Worm (Caenorhabditis elegans): ENCODE results near the gene srlf-32.

srlf-32 gene

DNA sequence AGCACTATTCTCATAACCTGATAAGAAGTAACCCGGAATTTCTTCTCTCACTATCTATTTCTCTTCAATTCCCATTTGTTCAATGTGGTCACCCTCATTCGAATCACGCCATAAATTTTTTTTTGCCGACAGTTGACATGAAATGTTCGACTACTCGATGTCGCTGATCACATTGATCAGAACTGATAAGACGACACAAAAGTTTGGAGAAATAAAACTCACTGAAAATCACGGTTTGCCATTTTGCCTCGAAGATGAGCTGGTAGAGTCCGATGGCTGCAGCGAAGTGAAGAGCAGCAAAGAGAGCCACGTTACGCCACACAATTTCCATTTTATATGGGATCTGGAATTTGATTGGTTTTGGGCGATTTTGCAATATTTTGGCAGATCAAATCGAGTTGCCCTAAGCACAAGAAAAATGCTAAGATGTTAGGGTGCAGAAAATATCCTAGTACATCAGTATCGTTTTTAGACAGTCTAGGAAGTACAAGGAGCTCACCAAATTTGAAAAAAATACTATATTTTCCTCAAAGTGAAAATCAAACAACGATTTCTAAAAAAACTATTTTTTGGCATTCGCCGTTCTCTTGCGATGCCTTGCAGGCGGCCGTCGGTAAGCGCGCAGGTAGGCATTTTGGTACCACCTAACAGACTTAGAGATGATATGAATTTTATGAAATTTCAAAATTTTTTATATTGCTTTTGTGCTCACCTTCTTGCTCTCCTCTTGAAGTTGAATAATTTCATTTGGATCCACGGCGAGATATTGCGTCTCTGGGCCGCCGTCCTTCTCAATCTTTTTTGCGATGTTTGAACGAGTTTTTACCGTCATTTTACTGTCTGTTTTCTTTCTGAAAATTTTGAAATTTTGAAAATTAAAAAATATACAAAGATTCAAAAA is 10.7 kb upstream of the srlf-32 start, which contains the start of gene fat-6 (continued):
- TF ChIP-seq ceh-91 (GFP tag; IDR thresholded peaks at IDR 0.05) (no peak), ztf-3 (GFP tag; optimal IDR thresholded peaks at IDR 0.05) (no peak), rec-8 (tag; optimal IDR thresholded peaks at IDR 0.05) (no peak), lin-40 (tag; optimal IDR thresholded peaks at IDR 0.05) (no peak), F10E7.11 (tag; optimal IDR thresholded peaks at IDR 0.05) (no peak), F57C9.4 (tag; optimal IDR thresholded peaks at IDR 0.05) (no peak), fkh-3 (tag; optimal IDR thresholded peaks at IDR 0.05) (no peak), madf-3 (GFP tag; IDR thresholded peaks at IDR 0.05) (0 out of 2 replicates have a peak, but pooled peaks have one; percentile 65), madf-8 (GFP tag; conservative IDR thresholded peaks at IDR 0.05) (no peak), Y67H2A.10 (GFP tag; conservative IDR thresholded peaks at IDR 0.05) (no peak), nfya-2 (GFP tag; IDR thresholded peaks at IDR 0.05) (no peak), B0035.1 (tag; optimal IDR thresholded peaks at IDR 0.05) (no peak), ztf-28 (GFP tag; IDR thresholded peaks at IDR 0.05) (no peak), ceh-27 (GFP tag; optimal IDR thresholded peaks at IDR 0.05) (no peak), efl-1 (GFP tag; optimal IDR thresholded peaks at IDR 0.05) (no peak), unc-62 (GFP tag; optimal IDR thresholded peaks at IDR 0.05) (no peak), atf-7 (tag; optimal IDR thresholded peaks at IDR 0.05) (peak; percentile 8), F22D6.2 (tag; optimal IDR thresholded peaks at IDR 0.05) (no peak), mes-4 (tag; optimal IDR thresholded peaks at IDR 0.05) (no peak), F52B5.7 (tag; optimal IDR thresholded peaks at IDR 0.05) (no peak), akir-1 (GFP tag; optimal IDR thresholded peaks at IDR 0.05) (no peak), dpff-1 (tag; optimal IDR thresholded peaks at IDR 0.05) (no peak), F33H1.4 (GFP tag; IDR thresholded peaks at IDR 0.05) (peak; percentile 8; the same call in 1 of the 2 replicates), nhr-120 (GFP tag; IDR thresholded peaks at IDR 0.05) (no peak), ekl-4 (GFP tag; IDR thresholded peaks at IDR 0.05) (0 out of 2 replicates have a peak, but pooled peaks have one; percentile 30), ztf-26 (tag; optimal IDR thresholded peaks at IDR 0.05) (no peak), ztf-22 (GFP tag; optimal IDR thresholded peaks at IDR 0.05) (no peak), F39B2.1 (GFP tag; IDR thresholded peaks at IDR 0.05) (no peak), ztf-25 (GFP tag; IDR thresholded peaks at IDR 0.05) (no peak), chd-7 (tag; optimal IDR thresholded peaks at IDR 0.05) (no peak), T07F8.4 (tag; optimal IDR thresholded peaks at IDR 0.05) (no peak), lir-1 (GFP tag; conservative IDR thresholded peaks at IDR 0.05) (no peak), snpc-1.3 (tag; optimal IDR thresholded peaks at IDR 0.05; ENCODE audit: insufficient read depth) (no peak), T26A5.8 (tag; optimal IDR thresholded peaks at IDR 0.05) (no peak), tbx-9 (tag; optimal IDR thresholded peaks at IDR 0.05; ENCODE audit: borderline replicate concordance) (no peak), F23B12.7 (tag; optimal IDR thresholded peaks at IDR 0.05; ENCODE audit: insufficient read depth) (no peak), attf-3 (GFP tag; conservative IDR thresholded peaks at IDR 0.05) (no peak), hlh-26 (GFP tag; conservative IDR thresholded peaks at IDR 0.05) (no peak), ztf-6 (GFP tag; IDR thresholded peaks at IDR 0.05) (no peak), nhr-27 (tag; optimal IDR thresholded peaks at IDR 0.05) (no peak), zfh-2 (GFP tag; conservative IDR thresholded peaks at IDR 0.05) (no peak), him-1 (tag; optimal IDR thresholded peaks at IDR 0.05) (no peak), egl-18 (GFP tag; IDR thresholded peaks at IDR 0.05) (no peak), nhr-179 (tag; optimal IDR thresholded peaks at IDR 0.05) (no peak), bed-1 (GFP tag; IDR thresholded peaks at IDR 0.05) (no peak), D2030.7 (GFP tag; IDR thresholded peaks at IDR 0.05) (no peak), lin-26 (GFP tag; IDR thresholded peaks at IDR 0.05) (no peak)

Measured in whole organism, young adult.